Worm (Caenorhabditis elegans) whole organism, L1 larva: ENCODE results near the gene Y50D4C.3.

Experiments
- C16A3.4 ChIP-seq: fragments of 150-350 bp; optimal IDR thresholded peaks from 2 replicates; lab custom pipeline; 2014; ENCODE audit warnings: missing biosample characterization, missing genetic modification characterization
- aha-1 ChIP-seq: fragments of 150-350 bp; optimal IDR thresholded peaks from 2 replicates; lab custom pipeline; 2014; ENCODE audit warnings: missing biosample characterization, missing genetic modification characterization
- alr-1 ChIP-seq: fragments of 200-800 bp; sonication (Bioruptor generic); optimal IDR thresholded peaks from 2 replicates; lab custom pipeline; 2018; ENCODE audit warnings: borderline replicate concordance, mild to moderate bottlenecking, missing genetic modification characterization, missing compliant biosample characterization
- ama-1 ChIP-seq: fragments of 150-350 bp; optimal IDR thresholded peaks from 2 replicates; lab custom pipeline; 2014
- blmp-1 ChIP-seq: fragments of 150-350 bp; optimal IDR thresholded peaks from 2 replicates; lab custom pipeline; 2014; ENCODE audit warnings: missing biosample characterization, missing genetic modification characterization
- ceh-63 ChIP-seq: fragments of 200-800 bp; sonication (Bioruptor generic); optimal IDR thresholded peaks from 2 replicates; lab custom pipeline; 2018; ENCODE audit warnings: mild to moderate bottlenecking, missing genetic modification characterization, missing compliant biosample characterization
- ceh-82 ChIP-seq, 3 experiments: fragments of 150-350 bp in 1 of 3; sonication (generic microtip) in 2 of 3; optimal IDR thresholded peaks; 2 replicates each; lab custom pipeline; 2014 to 2017; ENCODE audit warnings: missing biosample characterization in 3 of 3, missing genetic modification characterization in 3 of 3
- ces-1 ChIP-seq: fragments of 150-350 bp; optimal IDR thresholded peaks from 2 replicates; lab custom pipeline; 2014; ENCODE audit warnings: missing biosample characterization, missing genetic modification reagents, missing genetic modification characterization
- dpl-1 ChIP-seq, 3 experiments: fragments of 150-350 bp in 2 of 3; sonication (generic microtip) in 1 of 3; optimal IDR thresholded peaks; 2 replicates each; lab custom pipeline; 2014 to 2017; ENCODE audit warnings: missing biosample characterization in 3 of 3, missing genetic modification characterization in 3 of 3, missing genetic modification reagents in 3 of 3
- dsc-1 ChIP-seq: sonication (generic microtip); optimal IDR thresholded peaks from 2 replicates; lab custom pipeline; 2016; ENCODE audit warnings: mild to moderate bottlenecking, missing genetic modification characterization, missing compliant biosample characterization
- efl-1 ChIP-seq, 4 experiments: fragments of 150-350 bp; optimal IDR thresholded peaks in 3 of 4; peaks in 1 of 4; 1 replicate in 1 of 4; 2 replicates in 3 of 4; lab custom pipeline; 2014; ENCODE audit warnings: missing biosample characterization in 2 of 4, missing genetic modification characterization in 2 of 4, missing genetic modification reagents in 2 of 4
- efl-3 ChIP-seq: fragments of 200-800 bp; sonication (Bioruptor generic); optimal IDR thresholded peaks from 2 replicates; lab custom pipeline; 2018; ENCODE audit warnings: mild to moderate bottlenecking, missing genetic modification characterization, missing compliant biosample characterization
- egl-13 ChIP-seq: sonication (generic microtip); optimal IDR thresholded peaks from 2 replicates; lab custom pipeline; 2016; ENCODE audit warnings: missing genotype, missing genetic modification reagents, missing genetic modification characterization, missing compliant biosample characterization
- egl-27 ChIP-seq, 2 experiments: fragments of 150-350 bp in 1 of 2; sonication (generic microtip); optimal IDR thresholded peaks; 3 replicates each; lab custom pipeline; 2017 to 2018; ENCODE audit warnings: missing biosample characterization in 2 of 2, missing genetic modification characterization in 2 of 2, missing genetic modification reagents in 2 of 2
- ets-5 ChIP-seq: fragments of 200-800 bp; sonication (Bioruptor generic); IDR thresholded peaks from 2 replicates; pipeline ENCODE4 v1.3.6; 2022; ENCODE audit warnings: missing genetic modification characterization, missing compliant biosample characterization
- fkh-10 ChIP-seq: sonication (generic microtip); optimal IDR thresholded peaks from 2 replicates; lab custom pipeline; 2017; ENCODE audit warnings: missing biosample characterization, missing genetic modification reagents, missing genetic modification characterization
- fkh-4 ChIP-seq: sonication (generic microtip); optimal IDR thresholded peaks from 2 replicates; lab custom pipeline; 2016; ENCODE audit warnings: missing compliant biosample characterization, missing genetic modification characterization, borderline replicate concordance
- fkh-8 ChIP-seq: sonication (generic microtip); optimal IDR thresholded peaks from 2 replicates; lab custom pipeline; 2016; ENCODE audit warnings: mild to moderate bottlenecking, missing genetic modification characterization, missing compliant biosample characterization
- fos-1 ChIP-seq: fragments of 150-350 bp; optimal IDR thresholded peaks from 2 replicates; lab custom pipeline; 2014; ENCODE audit warnings: missing biosample characterization, missing genetic modification characterization
- hlh-17 ChIP-seq: fragments of 200-800 bp; sonication (Bioruptor generic); optimal IDR thresholded peaks from 2 replicates; lab custom pipeline; 2018; ENCODE audit warnings: missing genetic modification characterization, mild to moderate bottlenecking, missing compliant biosample characterization, moderate library complexity, borderline replicate concordance
- isw-1 ChIP-seq: fragments of 200-800 bp; sonication (Bioruptor generic); IDR thresholded peaks from 2 replicates; pipeline ENCODE4 v1.3.6; 2022; ENCODE audit warnings: missing genetic modification characterization, missing compliant biosample characterization
- lin-14 ChIP-seq: fragments of 200-800 bp; sonication (Bioruptor generic); optimal IDR thresholded peaks from 2 replicates; lab custom pipeline; 2018; ENCODE audit warnings: mild to moderate bottlenecking, missing genetic modification characterization, moderate library complexity, missing compliant biosample characterization
- lin-35 ChIP-seq, 2 experiments: fragments of 150-350 bp; optimal IDR thresholded peaks; 2 replicates each; lab custom pipeline; 2014; ENCODE audit warnings: missing biosample characterization in 2 of 2, missing genetic modification characterization in 2 of 2, missing genetic modification reagents in 2 of 2
- lir-3 ChIP-seq: sonication (generic microtip); optimal IDR thresholded peaks from 2 replicates; lab custom pipeline; 2016; ENCODE audit warnings: mild to moderate bottlenecking, missing genetic modification characterization, moderate library complexity, missing compliant biosample characterization; ENCODE audit not compliant: poor library complexity
- lsy-2 ChIP-seq, 2 experiments: fragments of 150-350 bp; optimal IDR thresholded peaks; 2 replicates each; lab custom pipeline; 2014; ENCODE audit warnings: missing biosample characterization in 2 of 2, missing genetic modification characterization in 2 of 2
- mab-9 ChIP-seq: fragments of 200-800 bp; sonication (Bioruptor generic); IDR thresholded peaks from 2 replicates; pipeline ENCODE4 v1.3.6; 2022; ENCODE audit warnings: missing genetic modification reagents, missing genetic modification characterization, missing compliant biosample characterization
- nhr-12 ChIP-seq: sonication (generic microtip); optimal IDR thresholded peaks from 2 replicates; lab custom pipeline; 2017; ENCODE audit warnings: missing biosample characterization, missing genetic modification characterization
- nhr-20 ChIP-seq: sonication (generic microtip); optimal IDR thresholded peaks from 2 replicates; lab custom pipeline; 2016; ENCODE audit warnings: mild to moderate bottlenecking, missing genetic modification characterization, missing compliant biosample characterization
- nhr-47 ChIP-seq: sonication (generic microtip); optimal IDR thresholded peaks from 2 replicates; lab custom pipeline; 2016; ENCODE audit warnings: mild to moderate bottlenecking, missing genetic modification characterization, moderate library complexity, missing compliant biosample characterization
- nhr-71 ChIP-seq: sonication (generic microtip); optimal IDR thresholded peaks from 2 replicates; lab custom pipeline; 2016; ENCODE audit warnings: mild to moderate bottlenecking, missing genetic modification characterization, moderate library complexity, missing compliant biosample characterization
- nhr-76 ChIP-seq: sonication (generic microtip); optimal IDR thresholded peaks from 2 replicates; lab custom pipeline; 2017; ENCODE audit warnings: missing biosample characterization, missing genetic modification characterization
- pag-3 ChIP-seq: sonication (generic microtip); optimal IDR thresholded peaks from 2 replicates; lab custom pipeline; 2017; ENCODE audit warnings: missing genetic modification characterization, mild to moderate bottlenecking, missing compliant biosample characterization, antibody characterized with exemption, borderline replicate concordance; ENCODE audit not compliant: insufficient read depth
- pqm-1 ChIP-seq: sonication (generic microtip); optimal IDR thresholded peaks from 3 replicates; lab custom pipeline; 2017; ENCODE audit warnings: missing biosample characterization, missing genetic modification characterization
- rnt-1 ChIP-seq: sonication (generic microtip); optimal IDR thresholded peaks from 2 replicates; lab custom pipeline; 2016; ENCODE audit warnings: mild to moderate bottlenecking, missing genetic modification characterization, moderate library complexity, missing compliant biosample characterization
- skn-1 ChIP-seq: fragments of 150-350 bp; optimal IDR thresholded peaks from 2 replicates; lab custom pipeline; 2014; ENCODE audit warnings: missing biosample characterization, missing genetic modification characterization
- sox-4 ChIP-seq: sonication (generic microtip); optimal IDR thresholded peaks from 2 replicates; lab custom pipeline; 2016; ENCODE audit warnings: missing genetic modification characterization, missing compliant biosample characterization
- swsn-7 ChIP-seq: sonication (generic microtip); optimal IDR thresholded peaks from 2 replicates; lab custom pipeline; 2016; ENCODE audit warnings: missing genetic modification characterization, missing compliant biosample characterization
- tbx-2 ChIP-seq: sonication (generic microtip); optimal IDR thresholded peaks from 2 replicates; lab custom pipeline; 2016; ENCODE audit warnings: missing genetic modification characterization, missing compliant biosample characterization
- unc-130 ChIP-seq: fragments of 150-350 bp; optimal IDR thresholded peaks from 2 replicates; lab custom pipeline; 2017; ENCODE audit warnings: missing biosample characterization, missing genetic modification characterization, inconsistent platforms
- unc-30 ChIP-seq: sonication (generic microtip); optimal IDR thresholded peaks from 2 replicates; lab custom pipeline; 2017; ENCODE audit warnings: missing biosample characterization, missing genetic modification characterization
- unc-62 ChIP-seq: fragments of 150-350 bp; optimal IDR thresholded peaks from 2 replicates; lab custom pipeline; 2014; ENCODE audit warnings: missing biosample characterization, missing genetic modification reagents, missing genetic modification characterization
- unc-86 ChIP-seq: sonication (generic microtip); optimal IDR thresholded peaks from 2 replicates; lab custom pipeline; 2016; ENCODE audit warnings: missing genetic modification characterization, missing compliant biosample characterization
- unc-98 ChIP-seq: fragments of 200-800 bp; sonication (Bioruptor generic); IDR thresholded peaks from 2 replicates; pipeline ENCODE4 v1.3.6; 2022; ENCODE audit warnings: missing genetic modification characterization, missing compliant biosample characterization
- vab-15 ChIP-seq: sonication (generic microtip); optimal IDR thresholded peaks from 2 replicates; lab custom pipeline; 2017; ENCODE audit warnings: missing genotype, mild to moderate bottlenecking, missing genetic modification characterization, missing compliant biosample characterization
- xbp-1 ChIP-seq: sonication (generic microtip); optimal IDR thresholded peaks from 2 replicates; lab custom pipeline; 2016; ENCODE audit warnings: missing genetic modification characterization, missing compliant biosample characterization
- zag-1 ChIP-seq: fragments of 150-350 bp; optimal IDR thresholded peaks from 2 replicates; lab custom pipeline; 2014; ENCODE audit warnings: missing biosample characterization, missing genetic modification characterization
- ztf-4 ChIP-seq: fragments of 150-350 bp; optimal IDR thresholded peaks from 2 replicates; lab custom pipeline; 2014; ENCODE audit warnings: missing biosample characterization, missing genetic modification characterization

Gene Y50D4C.3

DNA sequence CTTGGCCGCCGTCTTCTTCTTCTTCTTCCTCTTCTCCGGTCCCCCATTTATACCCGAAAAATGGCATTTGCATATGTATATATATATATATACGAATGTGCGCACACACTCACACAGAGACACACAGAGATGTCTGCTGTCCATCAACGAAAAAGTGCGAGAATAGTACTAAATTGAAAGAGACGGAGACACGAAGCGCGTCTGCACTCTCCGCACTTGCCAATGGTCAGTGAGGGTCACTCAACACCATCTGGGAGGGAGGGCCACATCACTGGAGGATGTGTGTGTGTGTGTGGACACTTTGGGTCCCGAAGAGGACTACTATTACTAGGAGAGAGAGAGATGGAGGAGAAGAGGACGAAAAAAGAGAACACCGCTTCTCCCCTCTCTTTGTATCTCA, 30.1 kb upstream of the Y50D4C.3 start (continued):
- TF ChIP-seq unc-130 (tag; lab: Kevin White, UChicago) (no peak), ztf-4 (peak; percentile 15), lsy-2 (tag; optimal IDR thresholded peaks at IDR 0.05; lab: Kevin White, UChicago) (peak; percentile 39), unc-30 (no peak), ama-1 (lab: Kevin White, UChicago) (no peak), C16A3.4 (no peak), alr-1 (tag; lab: Kevin White, UChicago) (no peak), unc-62 (no peak), xbp-1 (tag; lab: Kevin White, UChicago) (peak; percentile 29), egl-13 (tag; lab: Kevin White, UChicago) (peak; percentile 61), swsn-7 (tag; lab: Kevin White, UChicago) (peak; percentile 72), vab-15 (tag; lab: Kevin White, UChicago) (no peak), mab-9 (GFP tag; lab: Robert Waterston, UW) (no peak), efl-1 (optimal IDR thresholded peaks at IDR 0.05; lab: Kevin White, UChicago) (peak; percentile 55 to 61), efl-1 (GFP tag; optimal IDR thresholded peaks at IDR 0.05 in 1 of 2; lab: Kevin White, UChicago) (peak; percentile 9 to 92), pqm-1 (no peak), rnt-1 (peak; percentile 27), nhr-47 (peak; percentile 62), aha-1 (tag; lab: Kevin White, UChicago) (no peak), ceh-82 (tag; optimal IDR thresholded peaks at IDR 0.05; lab: Kevin White, UChicago) (peak in 2 of 3 experiments; percentile 34 to 66), ceh-63 (GFP tag; lab: Kevin White, UChicago) (no peak), lin-35 (GFP tag; optimal IDR thresholded peaks at IDR 0.05; lab: Kevin White, UChicago) (peak in 1 of 2 experiments; percentile 61), isw-1 (peak; percentile 11; the same call in 1 of the 2 replicates), nhr-12 (tag; lab: Kevin White, UChicago) (no peak), unc-86 (peak; percentile 53), dsc-1 (tag; lab: Kevin White, UChicago) (peak; percentile 55)

- TF ChIP-seq sox-4 (tag; lab: Kevin White, UChicago) (no peak), lir-3 (tag; lab: Kevin White, UChicago) (no peak), rnt-1 (no peak), fkh-4 (tag; lab: Kevin White, UChicago) (no peak), fos-1 (tag; lab: Kevin White, UChicago) (no peak), dsc-1 (tag; lab: Kevin White, UChicago) (no peak), ces-1 (no peak), nhr-76 (tag; lab: Kevin White, UChicago) (no peak), aha-1 (tag; lab: Kevin White, UChicago) (no peak), zag-1 (tag; lab: Kevin White, UChicago) (no peak), lsy-2 (tag; optimal IDR thresholded peaks at IDR 0.05; lab: Kevin White, UChicago) (no peak), egl-27 (tag; optimal IDR thresholded peaks at IDR 0.05; lab: Kevin White, UChicago) (no peak), efl-3 (GFP tag; lab: Kevin White, UChicago) (no peak), pag-3 (tag; lab: Kevin White, UChicago) (no peak), pqm-1 (no peak), fkh-10 (GFP tag; lab: Kevin White, UChicago) (no peak), ets-5 (GFP tag; lab: Robert Waterston, UW) (no peak), mab-9 (GFP tag; lab: Robert Waterston, UW) (no peak), isw-1 (no peak)
Observed at ce11 chrV:969005-969562, 24.0 kb upstream of the Y50D4C.3 start.

ce11 chrV:966164-966563, 21.1 kb upstream of the Y50D4C.3 start:
- TF ChIP-seq fkh-8 (tag; lab: Kevin White, UChicago) (no peak), rnt-1 (no peak), ceh-82 (tag; optimal IDR thresholded peaks at IDR 0.05; lab: Kevin White, UChicago) (peak in 2 of 3 experiments; percentile 7 to 17), fkh-10 (GFP tag; lab: Kevin White, UChicago) (peak; percentile 80), vab-15 (tag; lab: Kevin White, UChicago) (no peak), skn-1 (tag; lab: Kevin White, UChicago) (no peak), ama-1 (lab: Kevin White, UChicago) (no peak), lin-35 (GFP tag; optimal IDR thresholded peaks at IDR 0.05; lab: Kevin White, UChicago) (peak in 1 of 2 experiments; percentile 1), dpl-1 (GFP tag; optimal IDR thresholded peaks at IDR 0.05; lab: Kevin White, UChicago) (peak in 1 of 3 experiments; percentile 33), unc-86 (peak; percentile 16), pqm-1 (no peak), nhr-71 (tag; lab: Kevin White, UChicago) (peak; percentile 30), blmp-1 (tag; lab: Kevin White, UChicago) (no peak), efl-1 (optimal IDR thresholded peaks at IDR 0.05; lab: Kevin White, UChicago) (peak; percentile 18 to 23), efl-1 (GFP tag; optimal IDR thresholded peaks at IDR 0.05 in 1 of 2; lab: Kevin White, UChicago) (no peak), lin-14 (peak; percentile 98), unc-98 (GFP tag; lab: Robert Waterston, UW) (no peak), swsn-7 (tag; lab: Kevin White, UChicago) (no peak), nhr-20 (no peak), hlh-17 (GFP tag; lab: Kevin White, UChicago) (no peak), tbx-2 (peak; percentile 26)
